Fruit fly (Drosophila melanogaster) whole organism, embryonic: ENCODE data around the gene Atac2.
A peak's percentile ranks its signal among the peaks of the same experiment; 100 is the strongest.

Source experiments
- B-H2 ChIP-seq: fragments of 200-800 bp; sonication (Bioruptor generic); optimal IDR thresholded peaks from 2 replicates; lab custom pipeline; 2018; ENCODE audit warnings: missing biosample characterization, mild to moderate bottlenecking, missing genetic modification characterization
- Bteb2 ChIP-seq: fragments of 200-800 bp; sonication (Bioruptor generic); optimal IDR thresholded peaks from 2 replicates; lab custom pipeline; 2016; ENCODE audit warnings: missing biosample characterization, missing genetic modification characterization
- CG11723 ChIP-seq: fragments of 200-800 bp; sonication (Bioruptor generic); optimal IDR thresholded peaks from 2 replicates; lab custom pipeline; 2017; ENCODE audit warnings: missing biosample characterization, mild to moderate bottlenecking, missing genetic modification characterization
- CG12071 ChIP-seq: fragments of 200-800 bp; sonication (Bioruptor generic); optimal IDR thresholded peaks from 3 replicates; lab custom pipeline; 2018; ENCODE audit warnings: missing biosample characterization, mild to moderate bottlenecking, missing genetic modification characterization
- CG13287 ChIP-seq: fragments of 200-800 bp; sonication (Bioruptor generic); IDR thresholded peaks from 2 replicates; pipeline ENCODE4 v1.3.6; 2022; ENCODE audit warnings: missing biosample characterization, missing genetic modification characterization; ENCODE audit not compliant: partially characterized antibody
- CG14014 ChIP-seq: fragments of 200-800 bp; sonication (Bioruptor generic); IDR thresholded peaks from 2 replicates; pipeline ENCODE4 v1.3.6; 2022; ENCODE audit warnings: missing biosample characterization, missing genetic modification characterization
- CG14710 ChIP-seq: fragments of 200-800 bp; sonication (Bioruptor generic); optimal IDR thresholded peaks from 3 replicates; lab custom pipeline; 2019; ENCODE audit warnings: missing biosample characterization, mild to moderate bottlenecking, missing genetic modification characterization, moderate library complexity
- CG1647 ChIP-seq: fragments of 200-800 bp; sonication (Bioruptor generic); optimal IDR thresholded peaks from 3 replicates; lab custom pipeline; 2016; ENCODE audit warnings: missing biosample characterization, missing genetic modification characterization
- CG16813 ChIP-seq: fragments of 200-800 bp; sonication (Bioruptor generic); IDR thresholded peaks from 3 replicates; pipeline ENCODE4 v1.3.6; 2022; ENCODE audit warnings: missing biosample characterization, missing genetic modification characterization; ENCODE audit not compliant: partially characterized antibody
- CG17385 ChIP-seq: fragments of 200-800 bp; sonication (Bioruptor generic); optimal IDR thresholded peaks from 3 replicates; lab custom pipeline; 2018; ENCODE audit warnings: missing biosample characterization, mild to moderate bottlenecking, missing genetic modification characterization
- CG2120 ChIP-seq: fragments of 200-800 bp; sonication (Bioruptor generic); optimal IDR thresholded peaks from 3 replicates; lab custom pipeline; 2016; ENCODE audit warnings: missing biosample characterization, missing genetic modification characterization
- CG2202 ChIP-seq: fragments of 200-800 bp; sonication (Bioruptor generic); optimal IDR thresholded peaks from 2 replicates; lab custom pipeline; 2018; ENCODE audit warnings: missing biosample characterization, mild to moderate bottlenecking, missing genetic modification characterization
- CG2875 ChIP-seq: fragments of 200-800 bp; sonication (Bioruptor generic); optimal IDR thresholded peaks from 2 replicates; lab custom pipeline; 2017; ENCODE audit warnings: missing biosample characterization, mild to moderate bottlenecking, missing genetic modification characterization, missing genetic modification reagents
- CG34376 ChIP-seq: fragments of 200-800 bp; sonication (Bioruptor generic); optimal IDR thresholded peaks from 2 replicates; lab custom pipeline; 2018; ENCODE audit warnings: missing biosample characterization, mild to moderate bottlenecking, missing genetic modification characterization
- CG4854 ChIP-seq: fragments of 200-800 bp; sonication (Bioruptor generic); optimal IDR thresholded peaks from 2 replicates; lab custom pipeline; 2016; ENCODE audit warnings: missing biosample characterization, missing genetic modification characterization, inconsistent platforms
- CG5180 ChIP-seq: fragments of 200-800 bp; sonication (Bioruptor generic); optimal IDR thresholded peaks from 3 replicates; lab custom pipeline; 2017; ENCODE audit warnings: missing biosample characterization, missing genetic modification characterization, mild to moderate bottlenecking, moderate library complexity, missing genetic modification reagents
- CG6254 ChIP-seq: fragments of 200-800 bp; sonication (Bioruptor generic); optimal IDR thresholded peaks from 3 replicates; lab custom pipeline; 2017; ENCODE audit warnings: mild to moderate bottlenecking, missing biosample characterization, missing genetic modification reagents, missing genetic modification characterization
- CG6683 ChIP-seq: fragments of 200-800 bp; sonication (Bioruptor generic); optimal IDR thresholded peaks from 2 replicates; lab custom pipeline; 2017; ENCODE audit warnings: missing biosample characterization, mild to moderate bottlenecking, missing genetic modification characterization, missing genetic modification reagents
- CG7357 ChIP-seq: fragments of 200-800 bp; sonication (Bioruptor generic); IDR thresholded peaks from 3 replicates; pipeline ENCODE4 v1.3.6; 2022; ENCODE audit warnings: missing biosample characterization, missing genetic modification characterization
- CG7963 ChIP-seq: fragments of 200-800 bp; sonication (Bioruptor generic); IDR thresholded peaks from 3 replicates; pipeline ENCODE4 v1.3.6; 2022; ENCODE audit warnings: missing biosample characterization, missing genetic modification characterization; ENCODE audit not compliant: partially characterized antibody
- CG9437 ChIP-seq: fragments of 200-800 bp; sonication (Bioruptor generic); optimal IDR thresholded peaks from 2 replicates; lab custom pipeline; 2018; ENCODE audit warnings: missing biosample characterization, mild to moderate bottlenecking, missing genetic modification characterization
- CG9797 ChIP-seq: fragments of 200-800 bp; sonication (Bioruptor generic); optimal IDR thresholded peaks from 3 replicates; lab custom pipeline; 2018; ENCODE audit warnings: missing biosample characterization, mild to moderate bottlenecking, missing genetic modification characterization
- D19B ChIP-seq: fragments of 200-800 bp; sonication (Bioruptor generic); optimal IDR thresholded peaks from 2 replicates; lab custom pipeline; 2017; ENCODE audit warnings: missing biosample characterization, mild to moderate bottlenecking, missing genetic modification characterization
- Doc3 ChIP-seq: fragments of 200-800 bp; sonication (Bioruptor generic); IDR thresholded peaks from 3 replicates; pipeline ENCODE4 v1.3.6; 2022; ENCODE audit warnings: missing biosample characterization, missing genetic modification characterization; ENCODE audit not compliant: partially characterized antibody
- Dp ChIP-seq: fragments of 200-800 bp; sonication (Bioruptor generic); optimal IDR thresholded peaks from 2 replicates; lab custom pipeline; 2018; ENCODE audit warnings: missing biosample characterization, mild to moderate bottlenecking, missing genetic modification characterization, moderate library complexity
- Elba2 ChIP-seq: fragments of 200-800 bp; sonication (Bioruptor generic); optimal IDR thresholded peaks from 3 replicates; lab custom pipeline; 2016; ENCODE audit warnings: missing biosample characterization, missing genetic modification characterization
- Mrtf ChIP-seq: fragments of 200-800 bp; sonication (Bioruptor generic); IDR thresholded peaks from 3 replicates; pipeline ENCODE4 v1.3.6; 2022; ENCODE audit warnings: missing biosample characterization, missing genetic modification characterization
- Vsx1 ChIP-seq: fragments of 200-800 bp; sonication (Bioruptor generic); optimal IDR thresholded peaks from 2 replicates; lab custom pipeline; 2017; ENCODE audit warnings: missing biosample characterization, mild to moderate bottlenecking, missing genetic modification characterization, missing genetic modification reagents
- abd-A ChIP-seq: fragments of 200-800 bp; sonication (Bioruptor generic); optimal IDR thresholded peaks from 3 replicates; lab custom pipeline; 2019; ENCODE audit warnings: missing biosample characterization, mild to moderate bottlenecking, missing genetic modification characterization, moderate library complexity
- aop ChIP-seq: fragments of 200-800 bp; sonication (Bioruptor generic); IDR thresholded peaks from 2 replicates; pipeline ENCODE4 v1.3.6; 2022; ENCODE audit warnings: missing biosample characterization, missing genetic modification characterization
- ap ChIP-seq: fragments of 200-800 bp; sonication (Bioruptor generic); IDR thresholded peaks from 2 replicates; pipeline ENCODE4 v1.3.6; 2022; ENCODE audit warnings: missing biosample characterization, missing genetic modification characterization
- ash1 ChIP-seq: fragments of 200-800 bp; sonication (Bioruptor generic); optimal IDR thresholded peaks from 2 replicates; lab custom pipeline; 2018; ENCODE audit warnings: missing biosample characterization, mild to moderate bottlenecking, missing genetic modification characterization
- bigmax ChIP-seq: fragments of 200-800 bp; sonication (Bioruptor generic); optimal IDR thresholded peaks from 2 replicates; lab custom pipeline; 2018; ENCODE audit warnings: missing biosample characterization, mild to moderate bottlenecking, missing genetic modification characterization
- cad ChIP-seq: fragments of >200 bp; optimal IDR thresholded peaks from 2 replicates; lab custom pipeline; 2017; ENCODE audit warnings: missing biosample characterization, missing genetic modification characterization
- chn ChIP-seq: fragments of 200-800 bp; sonication (Bioruptor generic); optimal IDR thresholded peaks from 2 replicates; lab custom pipeline; 2016; ENCODE audit warnings: missing biosample characterization, missing genetic modification characterization
- crp ChIP-seq, 2 experiments: fragments of 200-800 bp; sonication (Bioruptor generic); optimal IDR thresholded peaks; 2 replicates in 1 of 2; 3 replicates in 1 of 2; lab custom pipeline; 2017; ENCODE audit warnings: missing biosample characterization in 2 of 2, missing genetic modification characterization in 2 of 2, mild to moderate bottlenecking in 1 of 2, moderate library complexity in 1 of 2
- da ChIP-seq: fragments of 200-800 bp; sonication (Bioruptor generic); optimal IDR thresholded peaks from 2 replicates; lab custom pipeline; 2016; ENCODE audit warnings: missing biosample characterization, missing genetic modification characterization
- danr ChIP-seq: fragments of 200-800 bp; sonication (Bioruptor generic); IDR thresholded peaks from 2 replicates; pipeline ENCODE4 v1.3.6; 2022; ENCODE audit warnings: missing biosample characterization, missing genetic modification characterization
- dmrt11E ChIP-seq: fragments of 200-800 bp; sonication (Bioruptor generic); optimal IDR thresholded peaks from 3 replicates; lab custom pipeline; 2018; ENCODE audit warnings: missing biosample characterization, mild to moderate bottlenecking, missing genetic modification characterization, moderate library complexity
- dysf ChIP-seq: fragments of 200-800 bp; sonication (Bioruptor generic); IDR thresholded peaks from 3 replicates; pipeline ENCODE4 v1.3.6; 2022; ENCODE audit warnings: missing biosample characterization, missing genetic modification characterization
- lbe ChIP-seq: fragments of 200-800 bp; sonication (Bioruptor generic); optimal IDR thresholded peaks from 2 replicates; lab custom pipeline; 2016; ENCODE audit warnings: missing biosample characterization, mild to moderate bottlenecking, missing genetic modification characterization
- lmd ChIP-seq: fragments of 200-800 bp; sonication (Bioruptor generic); IDR thresholded peaks from 2 replicates; pipeline ENCODE4 v1.3.6; 2022; ENCODE audit warnings: missing biosample characterization, missing genetic modification characterization
- lov ChIP-seq, 2 experiments: fragments of 200-800 bp in 1 of 2; fragments of >200 bp in 1 of 2; sonication (Bioruptor generic) in 1 of 2; IDR thresholded peaks in 1 of 2; optimal IDR thresholded peaks in 1 of 2; 2 replicates in 1 of 2; 3 replicates in 1 of 2; pipeline versions ENCODE4 v1.3.6 to Lab custom; 2017 to 2022; ENCODE audit warnings: missing biosample characterization in 1 of 2, missing genetic modification characterization in 1 of 2
- pum ChIP-seq: fragments of 200-800 bp; sonication (Bioruptor generic); optimal IDR thresholded peaks from 2 replicates; lab custom pipeline; 2016; ENCODE audit warnings: missing biosample characterization, missing genetic modification characterization
- schlank ChIP-seq: fragments of 200-800 bp; sonication (Bioruptor generic); optimal IDR thresholded peaks from 2 replicates; lab custom pipeline; 2018; ENCODE audit warnings: missing biosample characterization, mild to moderate bottlenecking, missing genetic modification characterization
- sd ChIP-seq: fragments of 200-800 bp; sonication (Bioruptor generic); optimal IDR thresholded peaks from 3 replicates; lab custom pipeline; 2018; ENCODE audit warnings: missing biosample characterization, mild to moderate bottlenecking, missing genetic modification characterization, moderate library complexity
- tll ChIP-seq, 2 experiments: fragments of 200-800 bp in 1 of 2; fragments of >200 bp in 1 of 2; sonication (Bioruptor generic) in 1 of 2; optimal IDR thresholded peaks; 2 replicates each; lab custom pipeline; 2017 to 2019; ENCODE audit warnings: missing biosample characterization in 2 of 2, missing genetic modification characterization in 2 of 2, mild to moderate bottlenecking in 1 of 2, moderate library complexity in 1 of 2
- tx ChIP-seq: fragments of 200-800 bp; sonication (Bioruptor generic); optimal IDR thresholded peaks from 2 replicates; lab custom pipeline; 2016; ENCODE audit warnings: missing biosample characterization, missing genetic modification characterization
- vvl ChIP-seq: fragments of 200-800 bp; sonication (Bioruptor generic); IDR thresholded peaks from 2 replicates; pipeline ENCODE4 v1.3.6; 2022; ENCODE audit warnings: missing biosample characterization, missing genetic modification characterization

Gene Atac2

DNA sequence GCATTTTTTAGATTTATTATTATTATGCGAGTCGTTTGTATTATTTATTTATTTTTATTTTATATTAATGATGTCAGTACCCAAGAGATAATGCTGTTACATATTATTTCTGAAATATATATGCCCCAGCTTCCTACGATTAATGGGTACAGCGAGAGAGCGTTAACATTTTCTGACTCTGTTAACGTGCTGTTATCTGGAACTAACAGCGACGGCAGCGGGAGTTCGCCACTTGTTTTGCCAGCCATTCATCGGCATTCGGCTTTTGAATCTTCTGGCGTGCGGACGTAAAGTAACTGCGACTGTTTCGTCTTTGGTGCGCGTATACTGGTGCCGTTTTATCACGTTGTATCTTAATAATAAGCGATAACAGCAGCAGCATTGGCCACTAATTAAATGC is 5.0 kb upstream of the Atac2 start, which contains the start of gene MESR3 (continued):
- TF ChIP-seq CG5180 (GFP tag; lab: Kevin White, UChicago) (peak; percentile 61), CG11723 (GFP tag; lab: Kevin White, UChicago) (peak; percentile 23), bigmax (GFP tag; lab: Kevin White, UChicago) (peak; percentile 31), CG14014 (GFP tag; lab: Robert Waterston, UW) (peak; percentile 38; the same call in 1 of the 2 replicates), aop (GFP tag; lab: Robert Waterston, UW) (no peak), schlank (peak; percentile 17), lbe (GFP tag; lab: Kevin White, UChicago) (peak; percentile 52), CG16813 (no peak; the same call in 2 of the 3 replicates), CG9437 (GFP tag; lab: Kevin White, UChicago) (peak; percentile 3), pum (GFP tag; lab: Kevin White, UChicago) (no peak), chn (peak; percentile 27), vvl (GFP tag; lab: Robert Waterston, UW) (peak; percentile 63; the same call in 1 of the 2 replicates), Bteb2 (no peak), crp (GFP tag; optimal IDR thresholded peaks at IDR 0.05; lab: Kevin White, UChicago) (no peak), dysf (GFP tag; lab: Robert Waterston, UW) (peak; percentile 51; the same call in 2 of the 3 replicates), CG7963 (no peak), ash1 (GFP tag; lab: Kevin White, UChicago) (peak; percentile 72), Dp (GFP tag; lab: Kevin White, UChicago) (no peak), B-H2 (GFP tag; lab: Kevin White, UChicago) (peak; percentile 61), D19B (GFP tag; lab: Kevin White, UChicago) (peak; percentile 66), sd (tag; lab: Kevin White, UChicago) (no peak), CG6254 (GFP tag; lab: Kevin White, UChicago) (peak; percentile 67), danr (GFP tag; lab: Robert Waterston, UW) (no peak), CG2875 (peak; percentile 60), CG9797 (GFP tag; lab: Kevin White, UChicago) (no peak), CG1647 (GFP tag; lab: Kevin White, UChicago) (no peak), dmrt11E (peak; percentile 34), lmd (GFP tag; lab: Robert Waterston, UW) (peak; percentile 54), CG13287 (GFP tag; lab: Robert Waterston, UW) (peak; percentile 50; the same call in 1 of the 2 replicates), CG4854 (GFP tag; lab: Kevin White, UChicago) (no peak), tll (GFP tag; optimal IDR thresholded peaks at IDR 0.05; lab: Kevin White, UChicago) (no peak), CG2202 (no peak), CG17385 (peak; percentile 49), Mrtf (GFP tag; lab: Robert Waterston, UW) (peak; percentile 48; the same call in 1 of the 3 replicates), cad (GFP tag; lab: Kevin White, UChicago) (no peak), tx (GFP tag; lab: Kevin White, UChicago) (no peak), CG6683 (peak; percentile 68), CG2120 (GFP tag; lab: Kevin White, UChicago) (peak; percentile 40), lov (optimal IDR thresholded peaks at IDR 0.05; lab: Kevin White, UChicago) (no peak), lov (GFP tag; IDR thresholded peaks at IDR 0.05; lab: Robert Waterston, UW) (0 out of 3 replicates have a peak, but pooled peaks have one; percentile 18), CG7357 (GFP tag; lab: Robert Waterston, UW) (peak; percentile 54; the same call in 2 of the 3 replicates), CG12071 (GFP tag; lab: Kevin White, UChicago) (peak; percentile 76), Vsx1 (GFP tag; lab: Kevin White, UChicago) (no peak), CG34376 (GFP tag; lab: Kevin White, UChicago) (peak; percentile 74), Elba2 (GFP tag; lab: Kevin White, UChicago) (no peak), ap (GFP tag; lab: Robert Waterston, UW) (0 out of 2 replicates have a peak, but pooled peaks have one; percentile 22), Doc3 (GFP tag; lab: Robert Waterston, UW) (no peak), abd-A (tag; lab: Kevin White, UChicago) (no peak), da (GFP tag; lab: Kevin White, UChicago) (no peak), CG14710 (tag; lab: Kevin White, UChicago) (peak; percentile 74)
